Worm (Caenorhabditis elegans) whole organism, midembryonic: ENCODE results near the gene srx-135.

Source experiments
- T22C8.4 ChIP-seq: fragments of 200-800 bp; sonication (Bioruptor generic); IDR thresholded peaks from 2 replicates; pipeline ENCODE4 v1.3.6; 2022; ENCODE audit warnings: missing genetic modification characterization, missing compliant biosample characterization
- cog-1 ChIP-seq: sonication (generic microtip); optimal IDR thresholded peaks from 2 replicates; lab custom pipeline; 2016; ENCODE audit warnings: missing genetic modification characterization, missing compliant biosample characterization
- flt-1 ChIP-seq: fragments of 200-800 bp; sonication (Bioruptor generic); IDR thresholded peaks from 2 replicates; pipeline ENCODE4 v1.3.6; 2022; ENCODE audit warnings: missing genetic modification characterization, missing compliant biosample characterization
- klf-2 ChIP-seq: fragments of 200-800 bp; sonication (Bioruptor generic); conservative IDR thresholded peaks from 2 replicates; pipeline ENCODE4 v1.3.6; 2022; ENCODE audit warnings: missing genetic modification reagents, missing genetic modification characterization, missing compliant biosample characterization
- med-1 ChIP-seq: sonication (generic microtip); optimal IDR thresholded peaks from 2 replicates; lab custom pipeline; 2017; ENCODE audit warnings: missing genetic modification characterization, mild to moderate bottlenecking, missing compliant biosample characterization, antibody characterized with exemption, missing genetic modification reagents; ENCODE audit not compliant: insufficient read depth
- ref-1 ChIP-seq: fragments of 200-800 bp; sonication (Bioruptor generic); conservative IDR thresholded peaks from 2 replicates; pipeline ENCODE4 v1.3.6; 2022; ENCODE audit warnings: missing genetic modification reagents, missing genetic modification characterization, missing compliant biosample characterization
- tab-1 ChIP-seq: fragments of 200-800 bp; sonication (Bioruptor generic); IDR thresholded peaks from 2 replicates; pipeline ENCODE4 v1.3.6; 2022; ENCODE audit warnings: missing genetic modification characterization, missing compliant biosample characterization
- ztf-23 ChIP-seq: fragments of 200-800 bp; sonication (Bioruptor generic); IDR thresholded peaks from 2 replicates; pipeline ENCODE4 v1.3.6; 2022; ENCODE audit warnings: missing genetic modification reagents, missing genetic modification characterization, missing compliant biosample characterization
- ztf-29 ChIP-seq: fragments of 200-800 bp; sonication (Bioruptor generic); IDR thresholded peaks from 2 replicates; pipeline ENCODE4 v1.3.6; 2022; ENCODE audit warnings: missing genetic modification reagents, missing genetic modification characterization, missing compliant biosample characterization

The srx-135 gene

DNA sequence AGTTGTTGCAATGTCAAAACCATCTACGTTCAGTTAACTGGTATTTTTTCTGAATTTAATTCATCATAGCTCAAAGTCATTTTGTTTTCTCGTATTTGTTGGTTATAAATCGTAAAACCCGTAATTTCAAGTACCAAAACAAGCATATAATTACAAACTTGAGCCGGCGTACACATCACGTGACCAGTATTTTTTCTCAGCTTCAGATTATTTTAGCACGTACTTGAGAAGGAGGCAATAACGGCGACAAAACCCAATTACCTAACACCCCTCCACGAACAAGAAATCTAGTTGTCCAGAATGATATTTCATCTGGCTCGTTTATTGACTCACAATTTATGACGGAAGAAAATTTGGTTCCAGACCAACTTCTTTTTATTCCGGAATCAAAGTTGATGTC lies at the start of gene srx-135:
srx-135 (plus strand) TSS at position 301 of the 400 bp plus-strand sequence.
- TF ChIP-seq med-1 (GFP tag; lab: Kevin White, UChicago) (no peak), ztf-23 (GFP tag; lab: Robert Waterston, UW) (no peak), flt-1 (GFP tag; lab: Robert Waterston, UW) (no peak), T22C8.4 (GFP tag; lab: Robert Waterston, UW) (no peak), ztf-29 (GFP tag; lab: Robert Waterston, UW) (no peak), ref-1 (no peak), klf-2 (no peak), tab-1 (GFP tag; lab: Robert Waterston, UW) (no peak), cog-1 (tag; lab: Kevin White, UChicago) (no peak)

ce11 chrV:13812330-13812729 lies 46.7 kb upstream of the srx-135 start:
- TF ChIP-seq ztf-23 (GFP tag; lab: Robert Waterston, UW) = no peak
- no peak for TF ChIP-seq ref-1
- TF ChIP-seq T22C8.4 (GFP tag; lab: Robert Waterston, UW) = no peak
- no peak for TF ChIP-seq tab-1 (GFP tag; lab: Robert Waterston, UW)
- no peak for TF ChIP-seq flt-1 (GFP tag; lab: Robert Waterston, UW)
- no peak for TF ChIP-seq klf-2
- TF ChIP-seq ztf-29 (GFP tag; lab: Robert Waterston, UW) = no peak
- TF ChIP-seq cog-1 (tag; lab: Kevin White, UChicago) = no peak
- TF ChIP-seq med-1 (GFP tag; lab: Kevin White, UChicago) = no peak

DNA sequence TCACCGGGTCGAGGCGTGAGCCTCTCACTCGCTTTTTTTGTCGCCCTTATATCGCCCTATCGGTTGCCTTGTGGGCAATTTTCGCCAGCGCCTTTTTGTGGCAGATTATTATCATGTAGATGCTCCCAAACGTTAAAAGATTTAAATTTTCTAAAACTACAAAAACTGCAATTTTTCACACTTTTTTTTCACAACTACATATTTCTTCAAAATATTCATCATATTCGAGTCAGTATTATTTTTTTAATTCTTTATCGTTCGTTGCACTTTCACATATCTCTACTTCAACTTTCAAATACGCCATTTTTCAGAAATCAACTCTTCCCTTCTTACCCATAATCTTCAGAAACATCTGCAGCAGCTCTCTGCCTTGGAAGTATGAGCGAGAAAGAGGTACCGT lies 46.1 kb upstream of the srx-135 start, which contains the start of gene ceh-24:
ceh-24 (plus strand) TSS at position 301 of the 400 bp plus-strand sequence.
- no peak for TF ChIP-seq cog-1 (tag; lab: Kevin White, UChicago)
- TF ChIP-seq flt-1 (GFP tag; lab: Robert Waterston, UW) = no peak
- TF ChIP-seq ztf-29 (GFP tag; lab: Robert Waterston, UW) = no peak
- no peak for TF ChIP-seq klf-2
- TF ChIP-seq ztf-23 (GFP tag; lab: Robert Waterston, UW) = no peak
- TF ChIP-seq T22C8.4 (GFP tag; lab: Robert Waterston, UW) = no peak
- TF ChIP-seq tab-1 (GFP tag; lab: Robert Waterston, UW) = no peak
- TF ChIP-seq med-1 (GFP tag; lab: Kevin White, UChicago) = no peak
- TF ChIP-seq ref-1 = no peak

- TF ChIP-seq cog-1 (tag; lab: Kevin White, UChicago) = no peak
- no peak for TF ChIP-seq med-1 (GFP tag; lab: Kevin White, UChicago)
- no peak for TF ChIP-seq ztf-23 (GFP tag; lab: Robert Waterston, UW)
- no peak for TF ChIP-seq ref-1
- no peak for TF ChIP-seq klf-2
- no peak for TF ChIP-seq T22C8.4 (GFP tag; lab: Robert Waterston, UW)
- no peak for TF ChIP-seq tab-1 (GFP tag; lab: Robert Waterston, UW)
- TF ChIP-seq flt-1 (GFP tag; lab: Robert Waterston, UW) = no peak
- TF ChIP-seq ztf-29 (GFP tag; lab: Robert Waterston, UW) = no peak
Observed at ce11 chrV:13816877-13817276, 42.1 kb upstream of the srx-135 start, which contains the start of gene F55B12.2. Gene F55B12.2, minus strand, starts transcription at chrV:13816977.

DNA sequence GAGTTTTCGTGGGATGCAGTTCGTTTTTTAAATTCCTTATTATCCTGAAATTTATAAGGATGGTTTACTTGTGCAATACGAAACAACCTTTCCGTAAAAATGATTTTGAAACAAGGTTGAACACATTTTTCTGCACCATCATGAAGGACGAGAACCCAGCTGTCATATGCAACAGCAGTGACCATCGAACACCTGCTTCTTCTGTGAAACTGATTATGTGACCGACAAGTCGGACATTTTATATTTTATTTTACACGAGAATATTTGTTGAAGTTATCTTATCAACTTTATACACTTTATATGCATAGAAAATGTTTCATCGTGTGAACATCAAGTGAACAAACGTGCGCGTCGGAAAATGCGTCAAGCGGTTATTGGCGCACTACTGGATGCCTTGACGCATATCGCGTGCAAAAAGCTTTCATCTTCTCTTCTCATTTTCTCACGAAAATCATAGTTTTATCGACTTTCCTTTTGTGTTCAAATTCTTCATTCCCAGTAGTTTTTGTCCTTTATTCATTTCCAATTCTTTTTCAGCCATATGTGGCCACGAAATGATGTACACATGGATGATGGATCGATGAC lies 40.1 kb upstream of the srx-135 start, which contains the start of gene sel-10:
sel-10 (plus strand) TSS at position 538 of the 585 bp plus-strand sequence.
- TF ChIP-seq klf-2 = no peak
- peak; percentile 7 for TF ChIP-seq cog-1 (tag; lab: Kevin White, UChicago)

DNA sequence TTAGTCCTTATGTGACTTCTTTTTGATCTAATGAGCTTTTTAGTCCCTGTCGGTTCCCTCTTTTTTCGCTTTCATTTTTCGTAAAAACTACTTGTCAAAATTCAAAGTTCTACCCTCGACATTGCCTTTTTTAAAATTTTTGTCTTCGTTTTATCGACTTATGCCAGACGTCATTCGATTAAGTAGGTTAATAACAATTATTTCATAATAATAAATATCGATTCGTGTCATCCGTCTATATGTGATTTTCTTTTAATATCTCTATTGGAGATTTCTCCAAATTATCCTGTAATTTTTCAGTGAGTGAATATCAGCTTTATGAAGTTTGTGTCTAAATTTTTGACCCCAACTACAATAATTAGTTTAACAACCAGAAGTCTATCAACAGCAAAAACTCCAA lies 36.3 kb upstream of the srx-135 start, which contains the start of gene hpo-31:
hpo-31 (plus strand) TSS at position 301 of the 400 bp plus-strand sequence.
- TF ChIP-seq flt-1 (GFP tag; lab: Robert Waterston, UW) = no peak
- TF ChIP-seq ztf-23 (GFP tag; lab: Robert Waterston, UW) = no peak
- TF ChIP-seq med-1 (GFP tag; lab: Kevin White, UChicago) = no peak
- TF ChIP-seq ref-1 = no peak
- no peak for TF ChIP-seq cog-1 (tag; lab: Kevin White, UChicago)
- TF ChIP-seq tab-1 (GFP tag; lab: Robert Waterston, UW) = no peak
- no peak for TF ChIP-seq ztf-29 (GFP tag; lab: Robert Waterston, UW)
- TF ChIP-seq T22C8.4 (GFP tag; lab: Robert Waterston, UW) = no peak
- no peak for TF ChIP-seq klf-2

DNA sequence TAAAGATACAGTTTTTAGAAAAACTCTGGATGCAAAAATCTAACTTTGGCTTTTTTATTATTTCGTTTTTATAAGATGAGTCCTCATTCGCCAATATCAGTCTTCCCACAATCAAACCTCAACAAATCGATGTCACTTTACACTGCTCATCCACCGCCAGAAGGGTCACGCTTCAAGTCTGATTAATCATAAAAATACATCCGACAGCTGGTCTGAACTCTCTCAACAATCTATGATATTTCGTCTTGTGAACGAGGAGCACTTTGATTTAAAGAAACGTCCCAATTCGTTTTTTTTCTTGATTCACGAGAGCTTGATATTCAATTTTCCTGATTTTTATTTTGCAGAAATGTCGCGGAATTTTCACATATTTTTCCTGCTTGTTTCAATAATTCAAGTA lies 31.1 kb upstream of the srx-135 start, which contains the start of gene nrf-5:
nrf-5 (plus strand) TSS at position 348 of the 400 bp plus-strand sequence.
- TF ChIP-seq med-1 (GFP tag; lab: Kevin White, UChicago) = no peak
- TF ChIP-seq flt-1 (GFP tag; lab: Robert Waterston, UW) = no peak
- no peak for TF ChIP-seq klf-2
- no peak for TF ChIP-seq ztf-29 (GFP tag; lab: Robert Waterston, UW)
- TF ChIP-seq tab-1 (GFP tag; lab: Robert Waterston, UW) = no peak
- no peak for TF ChIP-seq cog-1 (tag; lab: Kevin White, UChicago)
- no peak for TF ChIP-seq ref-1
- no peak for TF ChIP-seq T22C8.4 (GFP tag; lab: Robert Waterston, UW)
- no peak for TF ChIP-seq ztf-23 (GFP tag; lab: Robert Waterston, UW)

DNA sequence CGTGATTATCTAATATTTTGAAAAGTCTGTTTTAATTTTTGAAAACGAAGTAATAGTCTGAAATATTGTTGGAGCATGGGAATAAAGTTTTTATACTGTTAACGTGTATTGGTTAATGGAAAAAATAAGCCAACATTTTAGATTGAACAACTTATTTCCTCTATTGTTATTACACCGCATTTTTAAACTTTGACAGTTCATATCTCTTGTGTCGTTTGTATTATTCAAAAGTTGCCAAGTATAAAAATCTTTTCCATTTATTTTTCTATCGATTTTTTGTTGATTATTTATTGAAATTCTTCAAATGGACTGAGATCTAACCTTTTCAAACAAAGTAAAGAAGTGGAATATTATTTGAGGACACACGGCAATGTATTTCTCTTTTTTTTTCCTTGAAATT lies 28.2 kb upstream of the srx-135 start, which contains the start of gene str-165:
str-165 (plus strand) TSS at position 301 of the 400 bp plus-strand sequence.
- no peak for TF ChIP-seq ref-1
- no peak for TF ChIP-seq ztf-29 (GFP tag; lab: Robert Waterston, UW)
- no peak for TF ChIP-seq ztf-23 (GFP tag; lab: Robert Waterston, UW)
- no peak for TF ChIP-seq tab-1 (GFP tag; lab: Robert Waterston, UW)
- TF ChIP-seq klf-2 = no peak
- TF ChIP-seq flt-1 (GFP tag; lab: Robert Waterston, UW) = no peak
- TF ChIP-seq T22C8.4 (GFP tag; lab: Robert Waterston, UW) = no peak
- TF ChIP-seq med-1 (GFP tag; lab: Kevin White, UChicago) = no peak

DNA sequence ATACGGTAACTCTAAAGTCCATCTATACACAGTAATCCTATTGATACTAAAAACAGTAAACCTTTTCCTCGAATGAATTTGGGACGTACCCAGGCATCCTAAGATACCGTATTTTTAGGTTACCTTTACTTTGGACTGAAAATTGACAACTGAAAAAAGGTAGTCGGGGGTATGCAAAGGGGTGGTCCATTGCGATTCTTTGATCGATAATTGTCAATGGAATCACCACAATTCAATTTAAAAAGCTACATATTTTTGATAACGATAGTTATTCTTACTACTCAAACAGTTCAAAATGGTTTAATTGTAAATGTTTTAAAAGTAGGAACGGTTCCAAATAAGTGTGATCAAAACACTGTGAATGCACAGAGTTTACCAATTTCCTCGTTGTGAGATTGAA lies 25.1 kb upstream of the srx-135 start, which contains the start of gene srx-129:
srx-129 (plus strand) TSS at position 301 of the 400 bp plus-strand sequence.
- TF ChIP-seq tab-1 (GFP tag; lab: Robert Waterston, UW) (no peak), ztf-23 (GFP tag; lab: Robert Waterston, UW) (no peak), ref-1 (no peak), flt-1 (GFP tag; lab: Robert Waterston, UW) (no peak), T22C8.4 (GFP tag; lab: Robert Waterston, UW) (no peak), cog-1 (tag; lab: Kevin White, UChicago) (no peak), med-1 (GFP tag; lab: Kevin White, UChicago) (no peak), klf-2 (no peak), ztf-29 (GFP tag; lab: Robert Waterston, UW) (no peak)
